Fruit fly (Drosophila melanogaster) S2 (cell line): ENCODE results near the gene CG2816.

ENCODE experiments used
- CG8478 ChIP-seq: fragments of >200 bp; optimal IDR thresholded peaks from 2 replicates; lab custom pipeline; 2018
- CTCF ChIP-seq, 2 experiments: fragments of >200 bp; optimal IDR thresholded peaks; 2 replicates each; lab custom pipeline; 2018

The CG2816 gene

DNA sequence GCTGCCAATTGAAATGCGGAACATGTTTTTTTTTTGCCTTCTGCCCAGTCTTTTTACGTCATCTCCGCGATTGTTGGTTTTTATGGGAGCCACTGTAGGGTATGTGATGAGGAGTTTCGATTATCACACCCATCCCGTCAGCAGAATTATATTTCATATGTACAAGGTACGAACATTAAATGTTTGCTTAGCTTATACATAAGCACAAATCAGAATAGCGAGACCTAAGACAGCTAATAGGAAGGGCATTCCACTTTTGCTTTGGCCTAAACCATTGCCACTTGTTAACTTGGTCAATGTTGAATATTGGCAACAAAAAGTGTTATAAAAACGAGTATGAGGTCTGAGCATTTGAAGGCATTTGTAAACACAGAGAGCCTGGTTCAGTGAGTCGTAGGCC lies at the start of gene CG2816:
Gene CG2816, plus strand, starts transcription at position 400 of the 400 bp plus-strand sequence.
- TF ChIP-seq CTCF (optimal IDR thresholded peaks at IDR 0.05; lab: Kevin White, UChicago) = no peak
- no peak for TF ChIP-seq CG8478 (lab: Kevin White, UChicago)

DNA sequence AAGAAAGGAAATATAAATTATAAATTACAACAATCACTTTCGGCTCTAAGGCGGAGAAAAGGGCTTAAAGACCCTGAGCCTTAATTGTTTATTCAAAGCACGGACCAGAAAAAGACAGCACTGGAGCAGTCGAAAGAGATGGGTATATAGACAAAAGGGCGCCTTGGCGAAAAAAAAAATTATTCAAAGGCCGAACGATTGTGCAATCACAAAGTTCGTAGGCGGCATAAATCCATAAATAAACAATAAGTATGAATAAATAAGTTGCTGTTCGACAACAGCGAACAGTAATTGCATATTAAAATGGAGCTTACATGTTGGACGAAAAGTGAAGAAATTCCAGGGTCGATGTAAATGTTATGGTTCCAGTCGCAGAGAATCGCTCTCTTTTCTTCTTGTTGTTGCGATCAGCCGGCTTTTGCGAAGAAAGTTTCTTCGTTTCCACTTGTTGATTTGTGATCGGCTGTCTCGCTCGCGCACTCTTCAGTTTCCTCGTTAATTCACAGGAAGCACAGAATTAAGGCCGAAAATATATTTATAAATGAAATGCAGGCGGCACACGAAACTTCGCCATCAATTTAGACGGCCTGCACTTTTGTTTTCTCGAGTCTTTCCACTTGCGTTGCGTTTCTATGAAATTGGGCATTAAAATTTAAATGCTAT lies 48.4 kb upstream of the CG2816 start:
- TF ChIP-seq CTCF (optimal IDR thresholded peaks at IDR 0.05; lab: Kevin White, UChicago) = no peak
- no peak for TF ChIP-seq CG8478 (lab: Kevin White, UChicago)

DNA sequence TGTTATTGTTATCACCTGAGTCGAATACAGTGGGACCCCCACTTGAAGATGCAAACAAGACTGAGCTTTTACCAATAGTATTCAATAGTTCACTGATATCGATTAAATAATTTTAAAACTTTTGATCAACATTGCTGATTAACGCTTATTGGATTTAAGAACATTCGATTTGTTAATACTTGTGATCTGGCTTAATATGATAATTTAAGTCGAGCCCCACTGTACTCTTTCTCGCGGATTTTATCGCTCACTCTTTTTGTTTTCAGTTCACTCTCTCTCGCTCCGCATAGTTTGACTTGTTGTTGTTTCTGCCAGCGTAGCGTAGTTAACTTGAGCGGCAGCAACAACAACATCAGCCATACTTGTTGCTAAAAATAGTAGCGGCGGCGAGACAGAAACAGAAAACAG lies 47.8 kb upstream of the CG2816 start:
- TF ChIP-seq CG8478 (lab: Kevin White, UChicago) (no peak), CTCF (optimal IDR thresholded peaks at IDR 0.05; lab: Kevin White, UChicago) (no peak)

dm6 chr2L:3656667-3657066 lies 46.8 kb upstream of the CG2816 start, which contains the start of gene for:
for (minus strand) TSS chr2L:3656953.
- no peak for TF ChIP-seq CG8478 (lab: Kevin White, UChicago)
- TF ChIP-seq CTCF (optimal IDR thresholded peaks at IDR 0.05; lab: Kevin White, UChicago) = no peak

DNA sequence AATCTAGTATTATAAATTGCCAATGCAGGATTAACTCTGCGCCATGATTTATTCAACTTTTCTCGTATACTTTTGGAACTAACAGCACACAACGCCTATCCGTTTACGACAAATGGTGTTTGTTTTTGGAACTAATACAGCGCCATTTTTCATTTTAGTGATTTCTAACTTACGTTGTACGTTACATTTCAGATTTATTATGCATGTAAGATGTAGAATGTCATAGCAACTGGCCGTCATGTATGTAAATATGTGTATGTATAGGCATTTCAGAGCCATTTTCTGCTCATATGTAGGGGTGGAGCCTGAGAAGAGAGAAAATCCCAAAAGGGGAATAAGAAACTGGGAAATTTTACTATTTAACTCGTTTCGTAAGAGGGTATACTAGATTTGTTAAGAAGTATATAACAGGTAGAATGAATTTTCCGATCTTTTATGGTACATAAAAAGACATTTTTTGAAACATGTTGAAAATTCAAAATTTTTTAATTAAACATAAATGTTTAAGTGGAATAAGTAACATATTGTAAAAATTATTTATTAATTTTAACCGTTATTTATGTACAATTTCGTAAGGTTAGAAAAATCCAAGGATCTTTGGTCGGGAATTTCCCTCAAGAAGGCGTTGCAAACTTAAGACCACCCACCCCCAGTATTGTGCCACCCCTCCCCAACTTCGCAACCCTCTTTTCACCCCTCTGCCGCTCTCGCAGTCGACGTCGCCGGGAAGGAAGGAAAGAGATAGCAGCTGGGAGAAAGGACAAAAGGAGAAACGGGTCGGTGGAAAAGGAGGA lies 45.9 kb upstream of the CG2816 start:
- TF ChIP-seq CG8478 (lab: Kevin White, UChicago) (no peak), CTCF (optimal IDR thresholded peaks at IDR 0.05; lab: Kevin White, UChicago) (peak; percentile 98 to 99)

DNA sequence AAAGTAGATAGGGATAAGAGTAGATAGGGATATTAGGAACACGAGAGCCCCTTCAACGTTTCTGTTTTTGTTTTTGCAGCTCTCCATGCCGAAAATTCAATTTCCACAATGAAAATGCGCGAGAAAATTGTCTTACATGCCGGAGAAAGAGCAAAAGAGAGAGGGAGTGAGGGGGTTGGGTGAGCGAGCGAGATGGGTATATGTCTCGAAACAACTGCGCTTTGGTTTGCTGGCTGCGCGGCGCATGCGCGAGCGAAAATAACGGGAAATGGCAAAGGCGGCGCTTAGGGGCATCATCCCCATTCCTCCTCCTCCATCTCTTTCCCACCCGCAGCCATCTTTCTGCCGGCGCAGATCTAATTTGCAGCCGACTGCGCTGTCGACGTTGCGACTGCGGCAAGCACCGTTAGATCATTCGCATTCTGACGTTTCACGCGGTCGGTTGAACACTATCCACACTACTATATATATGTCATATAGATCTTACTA lies 41.1 kb upstream of the CG2816 start, which contains the start of gene Drgx:
Gene Drgx, plus strand, starts transcription at position 439 of the 489 bp plus-strand sequence.
- TF ChIP-seq CTCF (optimal IDR thresholded peaks at IDR 0.05; lab: Kevin White, UChicago) = peak in 1 of 2 experiments; percentile 18
- TF ChIP-seq CG8478 (lab: Kevin White, UChicago) = no peak

dm6 chr2L:3668451-3668850 lies 35.0 kb upstream of the CG2816 start, which contains the start of gene Sfp24Ba:
Sfp24Ba (minus strand) TSS chr2L:3668551.
- TF ChIP-seq CTCF (optimal IDR thresholded peaks at IDR 0.05; lab: Kevin White, UChicago) (no peak), CG8478 (lab: Kevin White, UChicago) (no peak)

DNA sequence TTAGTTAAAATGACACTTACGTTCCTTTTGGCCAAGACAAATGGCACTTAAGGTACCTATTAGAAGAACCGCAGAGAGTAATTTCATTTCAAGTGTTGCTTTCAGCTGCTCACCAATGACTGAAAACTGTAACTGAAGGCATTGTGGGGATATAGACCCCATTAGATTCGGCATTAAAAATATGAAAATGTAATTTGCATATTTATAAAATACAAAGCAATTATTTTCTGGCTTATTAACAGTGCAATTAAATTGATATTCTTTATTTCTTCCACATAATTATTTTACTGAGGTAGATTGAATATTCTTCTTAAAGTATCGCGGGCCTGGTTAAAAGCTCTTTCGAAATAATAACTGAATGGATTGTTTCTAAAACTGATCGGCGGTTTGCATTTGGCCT lies 34.4 kb upstream of the CG2816 start, which contains the start of gene Sfp24Bd:
Gene Sfp24Bd, minus strand, starts transcription at position 101 of the 400 bp plus-strand sequence.
- TF ChIP-seq CTCF (optimal IDR thresholded peaks at IDR 0.05; lab: Kevin White, UChicago) = no peak

DNA sequence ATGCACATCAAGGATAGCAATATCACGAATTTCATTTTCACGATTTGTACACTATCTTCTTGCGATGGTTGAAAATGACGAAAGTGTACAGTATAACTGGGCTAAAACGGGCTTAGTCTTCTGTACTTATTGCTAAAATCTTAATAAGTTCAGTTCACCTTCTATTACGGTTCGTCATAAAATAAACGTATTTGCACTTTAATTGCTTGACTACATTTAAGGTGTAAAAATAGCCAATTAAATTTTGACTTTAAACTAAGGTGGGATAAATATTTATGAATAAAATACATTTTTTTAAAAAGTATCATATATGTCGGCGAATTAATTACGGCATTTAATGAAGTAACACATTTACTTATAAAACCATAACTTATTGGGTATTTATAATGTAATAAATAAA lies 33.8 kb upstream of the CG2816 start, which contains the start of gene Sfp24Bb:
Gene Sfp24Bb, minus strand, starts transcription at position 101 of the 400 bp plus-strand sequence.
- no peak for TF ChIP-seq CG8478 (lab: Kevin White, UChicago)
- no peak for TF ChIP-seq CTCF (optimal IDR thresholded peaks at IDR 0.05; lab: Kevin White, UChicago)

DNA sequence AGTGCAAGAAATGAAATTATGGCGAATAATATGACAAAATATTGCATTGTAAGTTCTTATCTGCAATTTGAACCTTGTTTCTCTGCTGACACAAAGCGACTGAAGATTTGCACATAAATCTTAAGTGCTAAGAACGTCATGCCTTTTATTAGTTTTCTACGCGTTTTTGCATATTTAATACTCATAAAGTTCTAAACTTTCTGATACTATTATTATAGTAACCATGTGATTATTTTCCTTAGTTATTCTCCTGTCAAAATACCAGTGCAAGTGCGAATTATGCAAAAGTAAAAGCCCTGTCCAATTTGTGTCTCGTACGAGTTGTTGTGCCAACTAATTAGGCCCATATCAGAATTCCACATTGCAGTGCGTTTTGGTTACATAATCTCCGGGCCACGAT lies 33.0 kb upstream of the CG2816 start, which contains the start of gene Sfp24Bc:
Gene Sfp24Bc, minus strand, starts transcription at position 101 of the 400 bp plus-strand sequence.
- TF ChIP-seq CTCF (optimal IDR thresholded peaks at IDR 0.05; lab: Kevin White, UChicago) (no peak), CG8478 (lab: Kevin White, UChicago) (no peak)

DNA sequence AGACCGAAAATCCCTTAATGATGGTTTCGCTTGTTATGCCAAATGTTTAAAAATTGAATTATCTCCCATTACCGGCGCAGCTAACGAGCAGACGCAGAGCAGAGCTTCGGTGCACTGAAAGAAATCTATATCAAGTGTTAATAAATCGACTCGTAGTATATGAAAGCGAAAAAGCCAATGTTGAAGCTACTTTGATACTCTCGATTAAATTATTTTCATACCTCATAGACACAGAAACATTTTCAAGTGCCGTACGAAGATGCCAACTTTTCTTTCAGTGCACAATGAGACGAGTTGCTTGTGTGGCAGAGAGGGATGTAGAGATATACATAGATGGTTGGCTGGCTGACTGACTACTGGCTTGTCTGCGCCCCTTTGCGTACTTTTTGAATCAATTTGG lies 27.7 kb upstream of the CG2816 start:
- TF ChIP-seq CTCF (optimal IDR thresholded peaks at IDR 0.05; lab: Kevin White, UChicago) (no peak), CG8478 (lab: Kevin White, UChicago) (no peak)

- TF ChIP-seq CG8478 (lab: Kevin White, UChicago) (no peak), CTCF (optimal IDR thresholded peaks at IDR 0.05; lab: Kevin White, UChicago) (no peak)
Observed at dm6 chr2L:3681338-3681737, 22.1 kb upstream of the CG2816 start.

dm6 chr2L:3682489-3682888 lies 21.0 kb upstream of the CG2816 start:
- no peak for TF ChIP-seq CTCF (optimal IDR thresholded peaks at IDR 0.05; lab: Kevin White, UChicago)

- TF ChIP-seq CTCF (optimal IDR thresholded peaks at IDR 0.05; lab: Kevin White, UChicago) (no peak), CG8478 (lab: Kevin White, UChicago) (no peak)
Observed at dm6 chr2L:3685139-3685851, 18.2 kb upstream of the CG2816 start.
